Worm (Caenorhabditis elegans): ENCODE measurements around the gene F08D12.4.

F08D12.4 gene

ce11 chrII:2756351-2756750 lies 21.6 kb upstream of the F08D12.4 start:
- TF ChIP-seq unc-62 (GFP tag; optimal IDR thresholded peaks at IDR 0.05): no peak

- TF ChIP-seq unc-62 (GFP tag; optimal IDR thresholded peaks at IDR 0.05): no peak
These were observed 20.0 kb upstream of the F08D12.4 start, which contains the start of gene F29A7.8 for ce11 chrII:2757954-2758353. F29A7.8 (minus strand) TSS chrII:2758054.

- TF ChIP-seq unc-62 (GFP tag; optimal IDR thresholded peaks at IDR 0.05): no peak
These were observed 19.5 kb upstream of the F08D12.4 start, which contains the start of gene fbxb-107 for ce11 chrII:2758476-2758875. fbxb-107 (plus strand) TSS chrII:2758772.

DNA sequence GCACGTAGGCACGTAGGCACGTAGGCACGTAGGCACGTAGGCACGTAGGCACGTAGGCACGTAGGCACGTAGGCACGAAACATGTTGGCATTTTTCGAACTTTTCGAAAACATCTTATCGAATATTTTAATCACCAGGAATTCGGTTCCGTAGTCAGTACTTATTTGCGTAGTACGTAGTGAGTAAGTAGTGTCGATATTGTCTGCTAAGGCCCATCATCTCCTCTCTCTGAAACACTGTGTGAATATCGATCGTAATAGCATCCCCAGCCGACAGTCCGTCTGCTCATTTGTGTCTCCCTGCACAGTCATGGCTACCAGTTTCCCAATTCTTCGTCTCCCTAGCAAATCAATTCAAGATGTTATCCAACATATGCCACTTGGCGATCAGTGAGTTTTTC lies 15.8 kb upstream of the F08D12.4 start, which contains the start of gene fbxb-106:
TSS of gene fbxb-106 (plus strand) at position 301 of the 400 bp plus-strand sequence.
- TF ChIP-seq unc-62 (GFP tag; optimal IDR thresholded peaks at IDR 0.05): no peak

- TF ChIP-seq unc-62 (GFP tag; optimal IDR thresholded peaks at IDR 0.05): no peak
These were observed 13.3 kb upstream of the F08D12.4 start, which contains the start of gene fbxb-108 for ce11 chrII:2764664-2765063. fbxb-108 (plus strand) TSS chrII:2764964.

DNA sequence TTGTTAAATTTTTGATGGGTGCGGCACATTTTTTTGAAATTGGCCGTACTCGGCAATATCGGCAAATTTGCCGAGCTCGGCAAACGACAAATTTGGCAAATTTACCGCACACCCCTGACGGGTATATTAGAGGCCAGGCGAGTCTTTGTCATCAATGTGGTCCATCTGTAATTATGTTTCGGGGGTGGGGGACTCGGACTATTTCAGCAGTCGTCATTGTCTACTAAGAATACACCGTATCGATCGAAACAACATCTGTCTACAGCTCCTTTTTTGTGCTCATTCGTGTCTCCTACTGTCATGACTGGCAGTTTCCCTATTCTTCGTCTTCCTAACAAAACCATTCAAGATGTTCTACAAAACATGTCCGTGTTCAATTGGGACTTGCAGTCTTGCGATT lies 11.6 kb upstream of the F08D12.4 start, which contains the start of gene F08D12.15:
TSS of gene F08D12.15 (plus strand) at position 301 of the 400 bp plus-strand sequence.
- no peak for TF ChIP-seq unc-62 (GFP tag; optimal IDR thresholded peaks at IDR 0.05)

DNA sequence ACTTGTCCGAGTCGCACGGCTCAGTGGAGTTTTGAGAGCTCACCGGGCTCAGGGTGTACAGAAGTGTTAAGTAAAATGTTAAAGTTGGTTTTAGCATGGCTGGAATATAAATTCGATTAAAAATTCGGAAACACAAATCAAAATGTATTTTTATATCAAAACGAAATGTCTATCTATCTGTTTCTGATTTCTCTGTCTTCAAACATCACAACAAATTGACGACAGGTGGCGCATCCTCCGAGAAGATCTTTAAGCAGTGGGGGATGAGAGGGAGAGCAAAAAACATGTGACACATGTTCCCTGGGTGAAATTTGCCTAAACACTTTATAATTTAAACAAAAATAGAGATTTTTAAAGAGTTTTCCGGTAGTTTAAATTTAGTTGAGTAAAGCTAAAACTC lies 8.9 kb upstream of the F08D12.4 start, which contains the start of gene F08D12.7:
TSS of gene F08D12.7 (minus strand) at position 101 of the 400 bp plus-strand sequence.
- no peak for TF ChIP-seq unc-62 (GFP tag; optimal IDR thresholded peaks at IDR 0.05)

DNA sequence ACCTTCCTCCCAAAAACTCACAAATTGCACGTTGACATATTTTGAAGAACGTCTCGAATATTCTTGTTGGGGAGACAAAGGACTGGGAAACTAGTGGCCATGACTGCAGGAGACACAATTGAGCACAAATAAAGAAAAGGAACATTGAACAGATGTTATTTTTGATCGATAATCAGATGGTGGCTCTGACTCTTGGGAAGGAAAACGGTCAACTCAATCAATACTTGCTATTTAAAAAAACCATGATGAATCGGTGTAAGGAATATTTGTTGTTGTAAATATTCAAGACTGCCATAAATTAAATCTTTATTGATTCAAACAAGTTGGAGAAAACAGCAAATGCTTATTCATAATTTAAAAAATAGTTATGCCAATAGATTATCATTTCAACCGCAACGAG lies 7.2 kb upstream of the F08D12.4 start, which contains the start of gene fbxb-105:
TSS of gene fbxb-105 (minus strand) at position 101 of the 400 bp plus-strand sequence.
- TF ChIP-seq unc-62 (GFP tag; optimal IDR thresholded peaks at IDR 0.05): no peak

ce11 chrII:2772166-2772565 lies 5.8 kb upstream of the F08D12.4 start, which contains the start of gene sdz-10:
sdz-10 (minus strand) TSS chrII:2772266.
- TF ChIP-seq unc-62 (GFP tag; optimal IDR thresholded peaks at IDR 0.05): no peak

DNA sequence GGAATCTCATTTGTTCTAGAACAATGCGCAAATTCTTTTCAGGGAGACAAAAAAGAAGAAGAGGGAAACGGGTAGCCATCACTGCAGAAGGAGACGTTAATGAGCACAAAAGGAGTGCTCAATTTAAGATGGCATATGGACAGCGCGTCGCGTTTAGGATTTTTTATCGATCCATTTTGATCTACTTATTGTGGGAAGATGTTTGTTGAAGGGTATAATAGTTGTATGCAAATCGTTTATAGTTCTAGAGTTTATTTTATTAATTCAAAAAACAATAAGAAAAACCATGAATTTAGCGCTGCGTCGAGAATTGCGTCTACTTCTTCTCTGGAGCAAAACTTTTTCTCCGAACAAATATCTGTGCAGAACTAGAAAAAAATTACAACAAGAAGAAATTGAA lies 4.4 kb upstream of the F08D12.4 start, which contains the start of gene sdz-9:
TSS of gene sdz-9 (minus strand) at position 101 of the 400 bp plus-strand sequence.
- TF ChIP-seq unc-62 (GFP tag; optimal IDR thresholded peaks at IDR 0.05): no peak

DNA sequence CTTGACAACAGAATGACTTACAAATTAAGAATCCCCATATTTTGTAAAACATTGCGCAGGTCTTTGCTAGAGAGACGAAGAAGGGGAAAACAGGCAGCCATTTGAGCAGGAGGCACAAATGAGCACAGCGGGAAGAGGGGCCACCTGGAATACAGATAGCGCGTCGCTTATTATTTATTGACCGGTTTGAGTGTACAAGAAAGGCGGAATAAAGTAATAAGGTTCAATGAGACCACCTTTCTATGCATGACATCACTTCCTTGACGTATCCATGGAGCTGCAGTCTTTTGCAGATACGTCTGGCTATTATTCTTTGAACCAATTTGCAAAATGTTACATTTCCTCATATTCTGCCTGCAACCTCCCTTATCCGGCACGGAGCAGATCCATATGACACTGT lies 3.0 kb upstream of the F08D12.4 start, which contains the start of gene fbxb-111:
TSS of gene fbxb-111 (minus strand) at position 101 of the 400 bp plus-strand sequence.
- no peak for TF ChIP-seq unc-62 (GFP tag; optimal IDR thresholded peaks at IDR 0.05)

DNA sequence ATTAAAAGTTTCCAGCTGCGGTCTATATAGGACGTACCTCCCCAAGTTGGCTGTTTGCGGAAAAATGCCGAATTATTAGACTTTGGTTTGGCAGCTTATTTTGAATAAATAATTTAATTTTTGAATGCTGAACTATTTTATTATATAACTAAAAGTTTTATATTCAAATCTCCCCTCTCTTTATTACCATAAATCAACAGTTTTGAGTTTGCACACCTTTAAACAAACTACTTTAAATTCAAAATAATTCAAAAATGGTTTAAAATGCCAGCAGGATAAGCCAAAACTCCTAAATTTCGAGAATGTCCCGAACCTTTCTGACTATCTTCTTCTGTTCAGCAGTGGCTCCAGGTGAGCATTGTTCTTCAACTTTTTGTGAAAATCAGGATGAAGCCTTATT lies 1.3 kb downstream of the F08D12.4 start, which contains the start of gene F08D12.3:
TSS of gene F08D12.3 (plus strand) at position 301 of the 400 bp plus-strand sequence.
- TF ChIP-seq unc-62 (GFP tag; optimal IDR thresholded peaks at IDR 0.05): no peak

- TF ChIP-seq unc-62 (GFP tag; optimal IDR thresholded peaks at IDR 0.05): no peak
These were observed 2.9 kb downstream of the F08D12.4 start for ce11 chrII:2780804-2781203.

- no peak for TF ChIP-seq unc-62 (GFP tag; optimal IDR thresholded peaks at IDR 0.05)
These were observed 3.4 kb downstream of the F08D12.4 start, which contains the start of gene F08D12.2 for ce11 chrII:2781355-2781754. F08D12.2 (plus strand) TSS chrII:2781655.

DNA sequence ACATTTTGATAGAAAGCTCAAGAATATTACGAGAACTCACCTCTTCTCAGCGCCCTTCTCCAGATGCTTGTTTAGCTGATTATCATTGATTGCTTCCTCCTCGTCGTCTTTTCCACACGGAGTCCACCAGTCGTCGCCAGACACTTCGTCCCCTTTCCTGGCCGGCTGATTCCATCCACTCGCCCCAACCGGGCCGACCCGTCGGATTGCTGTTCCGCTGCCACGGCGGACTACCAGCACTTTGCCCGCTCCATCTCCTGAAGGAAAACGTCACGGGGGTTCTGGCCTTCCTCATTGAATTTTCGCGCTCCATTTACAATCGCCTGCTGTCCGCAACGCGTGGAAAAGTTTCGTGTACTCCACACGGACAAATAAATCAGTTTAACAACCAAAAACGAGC lies 5.4 kb downstream of the F08D12.4 start:
- TF ChIP-seq unc-62 (GFP tag; optimal IDR thresholded peaks at IDR 0.05): no peak

DNA sequence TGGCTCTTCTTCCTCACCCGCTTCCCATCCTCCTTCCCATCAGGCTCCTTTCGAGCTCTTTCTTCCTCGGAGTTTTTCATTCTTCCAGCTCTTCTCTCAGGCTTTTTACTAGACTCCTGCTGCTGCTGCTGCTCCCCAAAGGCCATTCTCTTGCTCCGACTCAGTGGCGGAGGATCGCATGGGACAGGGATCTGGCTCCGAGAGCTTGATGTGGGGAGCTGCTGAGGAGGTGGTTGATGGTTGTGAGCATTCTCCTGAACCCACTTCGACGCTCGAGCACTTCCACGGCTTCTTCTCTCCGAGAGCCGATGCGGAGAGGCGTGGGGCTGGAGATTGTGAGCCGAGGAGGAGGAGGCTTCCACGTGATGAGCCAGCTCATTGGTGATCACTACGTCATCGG lies 7.8 kb downstream of the F08D12.4 start:
- no peak for TF ChIP-seq unc-62 (GFP tag; optimal IDR thresholded peaks at IDR 0.05)

DNA sequence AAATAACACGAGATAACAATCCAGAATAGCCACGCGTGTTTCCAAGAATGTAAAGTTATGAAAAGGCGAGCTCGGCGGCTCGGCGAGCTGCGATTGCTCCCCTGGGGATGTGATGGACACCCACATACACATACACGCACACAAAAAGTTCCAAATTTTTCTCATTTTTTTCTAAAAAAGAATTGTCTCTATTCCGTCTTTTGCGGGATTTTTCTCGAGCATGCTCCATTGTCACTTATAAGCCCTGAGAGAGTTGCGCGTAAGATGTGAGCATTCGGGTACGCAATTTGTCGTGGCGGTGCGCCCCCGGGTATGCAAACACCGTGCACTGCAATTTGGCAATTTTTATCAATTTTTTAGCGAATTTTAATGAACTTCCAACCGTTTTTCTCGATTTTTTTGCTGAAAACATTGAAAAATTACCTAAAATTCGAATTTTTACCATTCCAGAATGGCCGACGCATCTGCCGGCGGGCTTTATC lies 9.1 kb downstream of the F08D12.4 start, which contains the start of the genes F08D12.12 and srpa-72:
TSS of gene F08D12.12 (minus strand) at position 51 of the 482 bp plus-strand sequence.
TSS of gene srpa-72 (plus strand) at position 451 of the 482 bp plus-strand sequence.
- no peak for TF ChIP-seq unc-62 (GFP tag; optimal IDR thresholded peaks at IDR 0.05)
